Worm (Caenorhabditis elegans): ENCODE results near the gene F18C5.10.

ce11 chrII:6554677-6555076 lies 6.6 kb downstream of the F18C5.10 start, which contains the start of gene wrn-1:
- no peak for TF ChIP-seq dao-5 (tag; optimal IDR thresholded peaks at IDR 0.05)
- TF ChIP-seq him-1 (tag; optimal IDR thresholded peaks at IDR 0.05): no peak

Data from whole organism, L4/young adult.